Worm (Caenorhabditis elegans): ENCODE measurements around the gene exos-8.
A peak's percentile ranks its signal among the peaks of the same experiment; 100 is the strongest.

exos-8 gene

DNA sequence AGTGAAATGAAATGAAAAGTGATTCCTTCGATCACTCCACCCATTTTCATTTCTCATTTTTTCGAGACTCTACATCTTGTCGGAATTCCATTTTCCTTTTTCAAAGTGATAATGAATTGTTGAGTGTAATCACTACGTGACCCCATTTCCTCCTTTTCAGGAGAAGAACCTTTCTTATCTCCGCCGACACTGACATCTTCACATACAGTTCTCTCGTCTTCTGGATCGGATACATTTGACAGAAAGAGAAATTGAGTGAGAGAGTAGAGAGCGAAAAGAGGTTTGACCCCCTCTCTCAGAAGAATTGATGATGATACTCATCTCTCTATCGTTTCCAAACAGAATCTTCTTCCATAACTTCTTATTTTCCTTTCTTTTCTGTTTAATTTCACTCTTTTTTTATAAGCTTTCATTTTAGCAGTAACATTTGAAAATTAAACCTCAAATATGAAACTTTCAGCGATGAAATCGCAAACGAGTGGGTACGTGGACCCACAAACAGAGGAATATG, 27.6 kb upstream of the exos-8 start, which contains the start of gene dpy-2:
Gene dpy-2, plus strand, starts transcription at position 461 of the 511 bp plus-strand sequence.
- TF ChIP-seq fos-1 (tag; optimal IDR thresholded peaks at IDR 0.05) (no peak), snpc-4 (tag; optimal IDR thresholded peaks at IDR 0.05) (no peak), nhr-237 (tag; optimal IDR thresholded peaks at IDR 0.05) (no peak), elt-3 (tag; optimal IDR thresholded peaks at IDR 0.05) (peak in 2 of 3 experiments; percentile 10 to 76), lin-15B (tag; optimal IDR thresholded peaks at IDR 0.05) (no peak), nhr-23 (tag; optimal IDR thresholded peaks at IDR 0.05) (peak; percentile 85), pqm-1 (tag; optimal IDR thresholded peaks at IDR 0.05) (no peak)

DNA sequence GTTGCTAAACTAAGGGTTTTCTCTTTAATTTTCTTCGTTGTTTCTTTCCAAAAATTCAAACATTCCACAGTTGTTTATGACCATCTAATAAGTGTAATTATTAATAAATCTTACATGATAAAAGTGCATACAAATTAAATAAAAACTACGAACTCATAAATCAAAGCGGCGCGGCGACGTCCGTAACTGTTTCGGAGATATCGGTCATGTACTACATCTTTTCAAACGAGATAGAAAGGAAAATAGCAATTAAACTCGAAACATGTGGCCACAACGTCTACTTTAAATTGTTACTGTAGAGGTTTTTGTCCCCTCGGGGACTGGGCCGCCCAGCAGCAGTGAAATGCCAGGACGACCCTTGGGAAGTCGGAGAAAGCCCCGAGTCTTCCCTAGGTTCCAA, 25.6 kb upstream of the exos-8 start:
- no peak for TF ChIP-seq egl-5 (tag; optimal IDR thresholded peaks at IDR 0.05)
- TF ChIP-seq ama-1 (optimal IDR thresholded peaks at IDR 0.05), result peak; percentile 28
- TF ChIP-seq nhr-43 (tag; optimal IDR thresholded peaks at IDR 0.05; ENCODE audit: poor library complexity, severe bottlenecking), result peak; percentile 35
- peak; percentile 46 for TF ChIP-seq nhr-23 (tag; optimal IDR thresholded peaks at IDR 0.05)

ce11 chrII:6716638-6717037, 24.9 kb upstream of the exos-8 start, which contains the start of the genes T14B4.5 and T14B4.20:
T14B4.5 (plus strand) TSS chrII:6716863.
T14B4.20 (plus strand) TSS chrII:6716901.
- TF ChIP-seq nhr-237 (tag; optimal IDR thresholded peaks at IDR 0.05), result no peak
- peak in 1 of 2 experiments; percentile 11 for TF ChIP-seq eor-1 (tag; optimal IDR thresholded peaks at IDR 0.05)
- TF ChIP-seq nhr-25 (tag; optimal IDR thresholded peaks at IDR 0.05), result peak; percentile 38
- TF ChIP-seq nhr-23 (tag; optimal IDR thresholded peaks at IDR 0.05), result peak; percentile 64
- TF ChIP-seq nhr-28 (tag; optimal IDR thresholded peaks at IDR 0.05), result no peak
- no peak for TF ChIP-seq lin-39 (tag; optimal IDR thresholded peaks at IDR 0.05)

DNA sequence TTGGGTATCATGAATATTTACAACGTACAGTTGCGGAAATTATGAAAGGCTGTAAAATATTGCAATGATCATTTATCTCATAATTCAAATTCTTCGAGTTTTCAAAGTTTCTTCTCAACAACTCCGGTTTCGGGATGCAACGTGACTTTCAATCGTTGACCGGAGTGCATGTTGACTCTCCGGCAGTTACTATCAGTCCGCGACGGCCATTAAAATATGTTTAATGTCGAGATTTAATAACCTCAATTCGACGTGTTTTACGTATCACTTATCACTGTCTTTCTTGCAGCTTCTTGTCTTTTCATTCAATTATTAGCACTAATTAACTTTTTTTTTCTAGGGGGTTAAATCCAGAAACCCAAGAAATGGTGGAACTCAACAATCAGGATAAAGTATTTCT, 23.3 kb upstream of the exos-8 start, which contains the start of gene tsp-10:
Gene tsp-10, plus strand, starts transcription at position 366 of the 400 bp plus-strand sequence.
- TF ChIP-seq fkh-2 (tag; optimal IDR thresholded peaks at IDR 0.05) (no peak), elt-2 (tag; optimal IDR thresholded peaks at IDR 0.05) (peak; percentile 60)

ce11 chrII:6721581-6721980, 19.9 kb upstream of the exos-8 start:
- TF ChIP-seq hmg-11 (tag; optimal IDR thresholded peaks at IDR 0.05) (peak; percentile 38), snpc-4 (tag; optimal IDR thresholded peaks at IDR 0.05) (no peak), mml-1 (tag; optimal IDR thresholded peaks at IDR 0.05) (no peak), fkh-2 (tag; optimal IDR thresholded peaks at IDR 0.05) (no peak), nfya-1 (tag; optimal IDR thresholded peaks at IDR 0.05; ENCODE audit: insufficient read depth) (peak; percentile 48), lin-39 (tag; optimal IDR thresholded peaks at IDR 0.05) (peak; percentile 14), lsy-12 (tag; optimal IDR thresholded peaks at IDR 0.05) (peak; percentile 36), ZK546.5 (tag; optimal IDR thresholded peaks at IDR 0.05) (no peak), zag-1 (tag; optimal IDR thresholded peaks at IDR 0.05) (no peak), ceh-16 (tag; optimal IDR thresholded peaks at IDR 0.05) (no peak), pha-4 (tag; optimal IDR thresholded peaks at IDR 0.05) (peak; percentile 44)

ce11 chrII:6726814-6727213, 14.7 kb upstream of the exos-8 start:
- no peak for TF ChIP-seq R02D3.7 (tag; optimal IDR thresholded peaks at IDR 0.05)
- TF ChIP-seq ceh-16 (tag; optimal IDR thresholded peaks at IDR 0.05), result no peak
- no peak for TF ChIP-seq ceh-82 (tag; optimal IDR thresholded peaks at IDR 0.05)
- peak; percentile 40 for TF ChIP-seq egl-5 (tag; optimal IDR thresholded peaks at IDR 0.05)
- TF ChIP-seq lsy-12 (tag; optimal IDR thresholded peaks at IDR 0.05), result no peak
- no peak for TF ChIP-seq skn-1 (tag; optimal IDR thresholded peaks at IDR 0.05)
- no peak for TF ChIP-seq egl-27 (tag; optimal IDR thresholded peaks at IDR 0.05)
- no peak for TF ChIP-seq jun-1 (tag; optimal IDR thresholded peaks at IDR 0.05)

- TF ChIP-seq nhr-25 (tag; optimal IDR thresholded peaks at IDR 0.05), result no peak
- peak; percentile 21 for TF ChIP-seq hmg-11 (tag; optimal IDR thresholded peaks at IDR 0.05)
- TF ChIP-seq pqm-1 (tag; optimal IDR thresholded peaks at IDR 0.05), result no peak
- no peak for TF ChIP-seq fkh-2 (tag; optimal IDR thresholded peaks at IDR 0.05)
- no peak for TF ChIP-seq sea-2 (GFP tag; optimal IDR thresholded peaks at IDR 0.05)
- no peak for TF ChIP-seq nhr-43 (tag; optimal IDR thresholded peaks at IDR 0.05; ENCODE audit: poor library complexity, severe bottlenecking)
- TF ChIP-seq mml-1 (tag; optimal IDR thresholded peaks at IDR 0.05), result no peak
- TF ChIP-seq ama-1 (optimal IDR thresholded peaks at IDR 0.05), result no peak
- TF ChIP-seq nfya-1 (tag; optimal IDR thresholded peaks at IDR 0.05; ENCODE audit: insufficient read depth), result peak; percentile 46
- no peak for TF ChIP-seq nhr-77 (tag; optimal IDR thresholded peaks at IDR 0.05)
- no peak for TF ChIP-seq pha-4 (tag; optimal IDR thresholded peaks at IDR 0.05)
Measured at ce11 chrII:6729331-6729730, 12.2 kb upstream of the exos-8 start, which contains the start of gene T14B4.8. T14B4.8 (minus strand) TSS chrII:6729390.
